Worm (Caenorhabditis elegans): ENCODE data around the gene swt-5.

- no peak for TF ChIP-seq flt-1 (GFP tag; IDR thresholded peaks at IDR 0.05)
- no peak for TF ChIP-seq scrt-1 (GFP tag; IDR thresholded peaks at IDR 0.05)
- TF ChIP-seq aly-1 (tag; optimal IDR thresholded peaks at IDR 0.05) = no peak
- no peak for TF ChIP-seq ceh-36 (tag; optimal IDR thresholded peaks at IDR 0.05)
- no peak for TF ChIP-seq tbx-37 (GFP tag; conservative IDR thresholded peaks at IDR 0.05)
- no peak for TF ChIP-seq B0310.2 (tag; optimal IDR thresholded peaks at IDR 0.05)
- no peak for TF ChIP-seq ama-1 (optimal IDR thresholded peaks at IDR 0.05)
- TF ChIP-seq F13C5.2 (tag; optimal IDR thresholded peaks at IDR 0.05) = no peak
- no peak for TF ChIP-seq tbx-11 (GFP tag; IDR thresholded peaks at IDR 0.05)
- no peak for TF ChIP-seq ceh-13 (GFP tag; optimal IDR thresholded peaks at IDR 0.05)
- TF ChIP-seq hnd-1 (tag; optimal IDR thresholded peaks at IDR 0.05) = no peak
- no peak for TF ChIP-seq ets-7 (tag; optimal IDR thresholded peaks at IDR 0.05)
- no peak for TF ChIP-seq hmg-4 (GFP tag; optimal IDR thresholded peaks at IDR 0.05)
- TF ChIP-seq tra-4 (tag; optimal IDR thresholded peaks at IDR 0.05) = no peak
These were observed at the start of gene swt-5 for ce11 chrV:9500826-9501451.

Data from whole organism, early embryonic.